Fruit fly (Drosophila melanogaster) whole organism, embryonic: ENCODE measurements around the gene cue.
A peak's percentile ranks its signal among the peaks of the same experiment; 100 is the strongest.

Experiments used
- Abd-B ChIP-seq: fragments of 200-800 bp; sonication (Bioruptor generic); optimal IDR thresholded peaks from 2 replicates; lab custom pipeline; 2018; ENCODE audit warnings: missing biosample characterization, mild to moderate bottlenecking, missing genetic modification characterization, moderate library complexity
- Ada2b ChIP-seq: fragments of 200-800 bp; sonication (Bioruptor generic); IDR thresholded peaks from 2 replicates; pipeline ENCODE4 v1.3.6; 2022; ENCODE audit warnings: missing biosample characterization, missing genetic modification characterization
- Bdp1 ChIP-seq: fragments of 200-800 bp; sonication (Bioruptor generic); optimal IDR thresholded peaks from 3 replicates; lab custom pipeline; 2016; ENCODE audit warnings: missing biosample characterization, missing genetic modification characterization
- Bgb ChIP-seq: fragments of 200-800 bp; sonication (Bioruptor generic); IDR thresholded peaks from 2 replicates; pipeline ENCODE4 v1.3.6; 2022; ENCODE audit warnings: missing biosample characterization, missing genetic modification characterization; ENCODE audit not compliant: partially characterized antibody
- CG10267 ChIP-seq: fragments of 200-800 bp; sonication (Bioruptor generic); optimal IDR thresholded peaks from 2 replicates; lab custom pipeline; 2018; ENCODE audit warnings: missing biosample characterization, mild to moderate bottlenecking, missing genetic modification characterization, moderate library complexity
- CG10274 ChIP-seq: fragments of 200-800 bp; sonication (Bioruptor generic); optimal IDR thresholded peaks from 3 replicates; lab custom pipeline; 2017; ENCODE audit warnings: missing biosample characterization, mild to moderate bottlenecking, missing genetic modification characterization
- CG10959 ChIP-seq: fragments of 200-800 bp; sonication (Bioruptor generic); IDR thresholded peaks from 2 replicates; pipeline ENCODE4 v1.3.6; 2022; ENCODE audit warnings: missing biosample characterization, missing genetic modification characterization
- CG11456 ChIP-seq: fragments of 200-800 bp; sonication (Bioruptor generic); IDR thresholded peaks from 3 replicates; pipeline ENCODE4 v1.3.6; 2022; ENCODE audit warnings: missing biosample characterization, missing genetic modification characterization
- CG11560 ChIP-seq: fragments of 200-800 bp; sonication (Bioruptor generic); IDR thresholded peaks from 3 replicates; pipeline ENCODE4 v1.3.6; 2022; ENCODE audit warnings: missing biosample characterization, missing genetic modification characterization
- CG13123 ChIP-seq: fragments of 200-800 bp; sonication (Bioruptor generic); optimal IDR thresholded peaks from 2 replicates; lab custom pipeline; 2016; ENCODE audit warnings: missing biosample characterization, missing genetic modification characterization
- CG13287 ChIP-seq: fragments of 200-800 bp; sonication (Bioruptor generic); IDR thresholded peaks from 2 replicates; pipeline ENCODE4 v1.3.6; 2022; ENCODE audit warnings: missing biosample characterization, missing genetic modification characterization; ENCODE audit not compliant: partially characterized antibody
- CG15479 ChIP-seq: fragments of 200-800 bp; sonication (Bioruptor generic); optimal IDR thresholded peaks from 3 replicates; lab custom pipeline; 2019; ENCODE audit warnings: missing biosample characterization, mild to moderate bottlenecking, missing genetic modification characterization, moderate library complexity
- CG15514 ChIP-seq: fragments of 200-800 bp; sonication (Bioruptor generic); optimal IDR thresholded peaks from 3 replicates; lab custom pipeline; 2017; ENCODE audit warnings: missing biosample characterization, missing genetic modification characterization, mild to moderate bottlenecking, moderate library complexity, missing genetic modification reagents
- CG1602 ChIP-seq: fragments of 200-800 bp; sonication (Bioruptor generic); optimal IDR thresholded peaks from 3 replicates; lab custom pipeline; 2016; ENCODE audit warnings: missing biosample characterization, missing genetic modification characterization
- CG17359 ChIP-seq: fragments of 200-800 bp; sonication (Bioruptor generic); optimal IDR thresholded peaks from 3 replicates; lab custom pipeline; 2018; ENCODE audit warnings: missing biosample characterization, mild to moderate bottlenecking, missing genetic modification characterization, moderate library complexity
- CG17612 ChIP-seq: fragments of 200-800 bp; sonication (Bioruptor generic); IDR thresholded peaks from 2 replicates; pipeline ENCODE4 v1.3.6; 2022; ENCODE audit warnings: missing biosample characterization, missing genetic modification characterization
- CG31388 ChIP-seq: fragments of 200-800 bp; sonication (Bioruptor generic); optimal IDR thresholded peaks from 2 replicates; lab custom pipeline; 2016; ENCODE audit warnings: missing biosample characterization, missing genetic modification characterization
- CG31441 ChIP-seq: fragments of 200-800 bp; sonication (Bioruptor generic); IDR thresholded peaks from 2 replicates; pipeline ENCODE4 v1.3.6; 2022; ENCODE audit warnings: missing biosample characterization, missing genetic modification characterization
- CG32772 ChIP-seq: fragments of 200-800 bp; sonication (Bioruptor generic); IDR thresholded peaks from 2 replicates; pipeline ENCODE4 v1.3.6; 2022; ENCODE audit warnings: missing biosample characterization, missing genetic modification characterization
- CG3995 ChIP-seq: fragments of 200-800 bp; sonication (Bioruptor generic); optimal IDR thresholded peaks from 3 replicates; lab custom pipeline; 2016; ENCODE audit warnings: missing biosample characterization, missing genetic modification characterization
- CG9797 ChIP-seq: fragments of 200-800 bp; sonication (Bioruptor generic); optimal IDR thresholded peaks from 3 replicates; lab custom pipeline; 2018; ENCODE audit warnings: missing biosample characterization, mild to moderate bottlenecking, missing genetic modification characterization
- Camta ChIP-seq: fragments of 200-800 bp; sonication (Bioruptor generic); optimal IDR thresholded peaks from 2 replicates; lab custom pipeline; 2016; ENCODE audit warnings: missing biosample characterization, missing genetic modification characterization
- Doc2 ChIP-seq: fragments of 200-800 bp; sonication (Bioruptor generic); IDR thresholded peaks from 2 replicates; pipeline ENCODE4 v1.3.6; 2022; ENCODE audit warnings: missing biosample characterization, missing genetic modification characterization
- Fer3 ChIP-seq: fragments of 200-800 bp; sonication (Bioruptor generic); optimal IDR thresholded peaks from 2 replicates; lab custom pipeline; 2018; ENCODE audit warnings: missing biosample characterization, mild to moderate bottlenecking, missing genetic modification characterization, moderate library complexity
- H2.0 ChIP-seq: fragments of 200-800 bp; sonication (Bioruptor generic); IDR thresholded peaks from 2 replicates; pipeline ENCODE4 v1.3.6; 2022; ENCODE audit warnings: missing biosample characterization, missing genetic modification characterization
- HLH4C ChIP-seq: fragments of 200-800 bp; sonication (Bioruptor generic); IDR thresholded peaks from 3 replicates; pipeline ENCODE4 v1.3.6; 2022; ENCODE audit warnings: missing biosample characterization, missing genetic modification characterization; ENCODE audit not compliant: partially characterized antibody
- HmgD ChIP-seq: fragments of 200-800 bp; sonication (Bioruptor generic); optimal IDR thresholded peaks from 3 replicates; lab custom pipeline; 2016; ENCODE audit warnings: missing biosample characterization, missing genetic modification characterization
- MTF-1 ChIP-seq: fragments of 200-800 bp; sonication (Bioruptor generic); optimal IDR thresholded peaks from 2 replicates; lab custom pipeline; 2018; ENCODE audit warnings: missing biosample characterization, mild to moderate bottlenecking, missing genetic modification characterization, borderline replicate concordance
- NK7.1 ChIP-seq: fragments of 200-800 bp; sonication (Bioruptor generic); optimal IDR thresholded peaks from 3 replicates; lab custom pipeline; 2016; ENCODE audit warnings: missing biosample characterization, missing genetic modification characterization
- Nf-YC ChIP-seq: fragments of 200-800 bp; optimal IDR thresholded peaks from 3 replicates; lab custom pipeline; 2019; ENCODE audit warnings: missing biosample characterization, mild to moderate bottlenecking, missing genetic modification characterization, moderate library complexity
- ab ChIP-seq: fragments of 200-800 bp; sonication (Bioruptor generic); optimal IDR thresholded peaks from 2 replicates; lab custom pipeline; 2016; ENCODE audit warnings: missing biosample characterization, missing genetic modification characterization
- al ChIP-seq: fragments of 200-800 bp; sonication (Bioruptor generic); IDR thresholded peaks from 2 replicates; pipeline ENCODE4 v1.3.6; 2022; ENCODE audit warnings: missing biosample characterization, missing genetic modification characterization
- amos ChIP-seq: fragments of 200-800 bp; sonication (Bioruptor generic); IDR thresholded peaks from 2 replicates; pipeline ENCODE4 v1.3.6; 2022; ENCODE audit warnings: missing biosample characterization, missing genetic modification characterization; ENCODE audit not compliant: partially characterized antibody
- cas ChIP-seq: fragments of 200-800 bp; sonication (Bioruptor generic); IDR thresholded peaks from 2 replicates; pipeline ENCODE4 v1.3.6; 2022; ENCODE audit warnings: missing biosample characterization, missing genetic modification characterization
- chinmo ChIP-seq: fragments of 200-800 bp; sonication (Bioruptor generic); IDR thresholded peaks from 4 replicates; pipeline ENCODE4 v1.3.6; 2022; ENCODE audit warnings: missing biosample characterization, missing genetic modification characterization; ENCODE audit not compliant: partially characterized antibody
- croc ChIP-seq: fragments of 200-800 bp; sonication (Bioruptor generic); conservative IDR thresholded peaks from 3 replicates; pipeline ENCODE4 v1.3.6; 2022; ENCODE audit warnings: missing biosample characterization, missing genetic modification characterization
- crp ChIP-seq, 2 experiments: fragments of 200-800 bp; sonication (Bioruptor generic); optimal IDR thresholded peaks; 2 replicates in 1 of 2; 3 replicates in 1 of 2; lab custom pipeline; 2017; ENCODE audit warnings: missing biosample characterization in 2 of 2, missing genetic modification characterization in 2 of 2, mild to moderate bottlenecking in 1 of 2, moderate library complexity in 1 of 2
- fu2 ChIP-seq: fragments of 200-800 bp; sonication (Bioruptor generic); optimal IDR thresholded peaks from 2 replicates; lab custom pipeline; 2016; ENCODE audit warnings: missing biosample characterization, missing genetic modification characterization
- gfzf ChIP-seq: fragments of 200-800 bp; sonication (Bioruptor generic); optimal IDR thresholded peaks from 2 replicates; lab custom pipeline; 2016; ENCODE audit warnings: missing biosample characterization, mild to moderate bottlenecking, missing genetic modification characterization, moderate library complexity
- lbe ChIP-seq: fragments of 200-800 bp; sonication (Bioruptor generic); optimal IDR thresholded peaks from 2 replicates; lab custom pipeline; 2016; ENCODE audit warnings: missing biosample characterization, mild to moderate bottlenecking, missing genetic modification characterization
- mam ChIP-seq: fragments of 200-800 bp; sonication (Bioruptor generic); optimal IDR thresholded peaks from 3 replicates; lab custom pipeline; 2016; ENCODE audit warnings: missing biosample characterization, missing genetic modification characterization
- nerfin-2 ChIP-seq: fragments of 200-800 bp; sonication (Bioruptor generic); IDR thresholded peaks from 2 replicates; pipeline ENCODE4 v1.3.6; 2022; ENCODE audit warnings: missing biosample characterization, missing genetic modification characterization; ENCODE audit not compliant: partially characterized antibody
- ranshi ChIP-seq: fragments of 200-800 bp; sonication (Bioruptor generic); IDR thresholded peaks from 2 replicates; pipeline ENCODE4 v1.3.6; 2022; ENCODE audit warnings: missing biosample characterization, missing genetic modification characterization
- rib ChIP-seq: fragments of 200-800 bp; sonication (Bioruptor generic); IDR thresholded peaks from 2 replicates; pipeline ENCODE4 v1.3.6; 2022; ENCODE audit warnings: missing biosample characterization, missing genetic modification characterization
- run ChIP-seq: fragments of 200-800 bp; sonication (Bioruptor generic); optimal IDR thresholded peaks from 3 replicates; lab custom pipeline; 2018; ENCODE audit warnings: missing biosample characterization, mild to moderate bottlenecking, missing genetic modification characterization
- salm ChIP-seq: fragments of 200-800 bp; sonication (Bioruptor generic); optimal IDR thresholded peaks from 2 replicates; lab custom pipeline; 2018; ENCODE audit warnings: missing biosample characterization, mild to moderate bottlenecking, missing genetic modification characterization
- sr ChIP-seq: fragments of 200-800 bp; sonication (Bioruptor generic); IDR thresholded peaks from 3 replicates; pipeline ENCODE4 v1.3.6; 2022; ENCODE audit warnings: missing biosample characterization, missing genetic modification characterization
- sug ChIP-seq: fragments of 200-800 bp; optimal IDR thresholded peaks from 2 replicates; lab custom pipeline; 2019; ENCODE audit warnings: missing biosample characterization, mild to moderate bottlenecking, missing genetic modification characterization, moderate library complexity
- twi ChIP-seq: fragments of 200-800 bp; optimal IDR thresholded peaks from 2 replicates; lab custom pipeline; 2019; ENCODE audit warnings: missing biosample characterization, mild to moderate bottlenecking, missing genetic modification characterization, moderate library complexity
- z ChIP-seq: fragments of 200-800 bp; sonication (Bioruptor generic); IDR thresholded peaks from 3 replicates; pipeline ENCODE4 v1.3.6; 2022; ENCODE audit warnings: missing biosample characterization, missing genetic modification characterization
- zf30C ChIP-seq: fragments of 200-800 bp; sonication (Bioruptor generic); optimal IDR thresholded peaks from 3 replicates; lab custom pipeline; 2018; ENCODE audit warnings: missing biosample characterization, mild to moderate bottlenecking, missing genetic modification characterization

Gene cue

dm6 chr3L:1549148-1549547 is 32.1 kb upstream of the cue start (continued):
- no peak for TF ChIP-seq MTF-1
- TF ChIP-seq NK7.1 (GFP tag; lab: Kevin White, UChicago) = no peak
- no peak for TF ChIP-seq Bdp1 (GFP tag; lab: Kevin White, UChicago)
- TF ChIP-seq zf30C (GFP tag; lab: Kevin White, UChicago) = no peak
- TF ChIP-seq al = peak; percentile 17; the same call in 1 of the 2 replicates
- TF ChIP-seq ab (GFP tag; lab: Kevin White, UChicago) = no peak
- no peak for TF ChIP-seq lbe (GFP tag; lab: Kevin White, UChicago)
- no peak for TF ChIP-seq run (tag; lab: Kevin White, UChicago)
- TF ChIP-seq Abd-B = no peak
- TF ChIP-seq CG11560 (tag; lab: Robert Waterston, UW) = no peak
- no peak for TF ChIP-seq croc (GFP tag; lab: Robert Waterston, UW)
- no peak for TF ChIP-seq HmgD (GFP tag; lab: Kevin White, UChicago)
- TF ChIP-seq Bgb (GFP tag; lab: Robert Waterston, UW) = no peak
- peak; percentile 33 for TF ChIP-seq Fer3
- no peak for TF ChIP-seq CG31388 (GFP tag; lab: Kevin White, UChicago)
- no peak for TF ChIP-seq HLH4C (GFP tag; lab: Robert Waterston, UW)
- no peak for TF ChIP-seq z (GFP tag; lab: Robert Waterston, UW)
- TF ChIP-seq Ada2b (GFP tag; lab: Robert Waterston, UW) = peak; percentile 37
- TF ChIP-seq CG13287 = no peak
- TF ChIP-seq twi (tag; lab: Kevin White, UChicago) = peak; percentile 13
- no peak for TF ChIP-seq CG10959 (GFP tag; lab: Robert Waterston, UW)
- TF ChIP-seq CG9797 (GFP tag; lab: Kevin White, UChicago) = no peak
- no peak for TF ChIP-seq fu2 (GFP tag; lab: Kevin White, UChicago)
- peak; percentile 36; the same call in 1 of the 2 replicates for TF ChIP-seq ranshi (GFP tag; lab: Robert Waterston, UW)
- no peak for TF ChIP-seq gfzf (GFP tag; lab: Kevin White, UChicago)
- no peak for TF ChIP-seq CG13123
- no peak for TF ChIP-seq Camta
- TF ChIP-seq CG11456 (GFP tag; lab: Robert Waterston, UW) = peak; percentile 49; the same call in 1 of the 3 replicates
- TF ChIP-seq salm (tag; lab: Kevin White, UChicago) = no peak
- TF ChIP-seq Nf-YC (tag; lab: Kevin White, UChicago) = no peak
- no peak for TF ChIP-seq CG15479
- no peak for TF ChIP-seq sug (tag; lab: Kevin White, UChicago)
- no peak for TF ChIP-seq CG32772
- 0 out of 3 replicates have a peak, but pooled peaks have one; percentile 11 for TF ChIP-seq sr
- TF ChIP-seq CG10274 (GFP tag; lab: Kevin White, UChicago) = no peak
- no peak for TF ChIP-seq CG3995
- no peak for TF ChIP-seq CG10267 (tag; lab: Kevin White, UChicago)
- TF ChIP-seq nerfin-2 (GFP tag; lab: Robert Waterston, UW) = no peak
- no peak for TF ChIP-seq rib (GFP tag; lab: Robert Waterston, UW)
- no peak for TF ChIP-seq mam (GFP tag; lab: Kevin White, UChicago)
- peak; percentile 16 for TF ChIP-seq CG17359 (tag; lab: Kevin White, UChicago)
- TF ChIP-seq CG1602 (GFP tag; lab: Kevin White, UChicago) = no peak
- no peak for TF ChIP-seq amos (GFP tag; lab: Robert Waterston, UW)
- TF ChIP-seq crp (GFP tag; optimal IDR thresholded peaks at IDR 0.05; lab: Kevin White, UChicago) = peak in 1 of 2 experiments; percentile 54
- TF ChIP-seq cas (GFP tag; lab: Robert Waterston, UW) = no peak
- peak; percentile 22; the same call in 1 of the 2 replicates for TF ChIP-seq CG17612 (GFP tag; lab: Robert Waterston, UW)
- TF ChIP-seq chinmo (GFP tag; lab: Robert Waterston, UW) = no peak
- no peak for TF ChIP-seq CG31441 (GFP tag; lab: Robert Waterston, UW)
- TF ChIP-seq Doc2 = no peak
- no peak for TF ChIP-seq CG15514
- TF ChIP-seq H2.0 (GFP tag; lab: Robert Waterston, UW) = no peak
